Fruit fly (Drosophila melanogaster): ENCODE data around the gene haf.

dm6 chr2L:1645328-1645727 is 90.4 kb downstream of the haf start:
- TF ChIP-seq CG8478 (optimal IDR thresholded peaks at IDR 0.05) (no peak), CTCF (optimal IDR thresholded peaks at IDR 0.05) (no peak)

Data from S2 (cell line).